Worm (Caenorhabditis elegans): ENCODE measurements around the gene C16A11.2.

DNA sequence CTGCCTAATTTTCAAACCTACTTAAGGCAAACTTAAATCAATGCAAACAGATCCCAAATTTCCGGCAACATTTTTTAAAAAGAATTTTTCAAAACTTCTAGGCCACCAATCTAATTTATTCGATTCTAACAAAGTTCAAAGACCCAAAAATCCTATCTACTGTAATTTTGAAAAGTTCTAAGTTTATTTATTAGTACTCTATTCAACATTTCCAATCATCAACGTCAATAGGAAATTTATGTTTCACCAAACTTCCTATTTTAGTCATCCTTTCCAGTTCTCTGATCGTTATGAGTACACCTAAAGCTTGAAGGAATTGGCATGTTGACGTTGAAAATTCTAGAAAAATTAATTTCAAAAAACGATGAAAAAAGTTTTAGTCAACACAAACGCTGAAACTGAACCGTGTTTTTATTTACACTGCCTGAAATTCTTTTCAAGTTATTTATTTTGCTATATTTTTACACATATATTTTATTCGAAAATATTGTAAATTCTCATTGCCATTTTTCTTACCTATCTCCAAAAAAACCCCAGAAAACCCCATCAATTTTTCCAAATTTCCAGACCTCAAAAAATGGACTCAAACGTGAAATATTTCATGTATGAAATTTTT, 37.7 kb downstream of the C16A11.2 start, which contains the start of gene npr-42:
- TF ChIP-seq snpc-4 (tag; optimal IDR thresholded peaks at IDR 0.05) = no peak
- no peak for TF ChIP-seq nhr-237 (tag; optimal IDR thresholded peaks at IDR 0.05)
- no peak for TF ChIP-seq unc-86 (tag; optimal IDR thresholded peaks at IDR 0.05)
- TF ChIP-seq skn-1 (tag; optimal IDR thresholded peaks at IDR 0.05) = no peak
- no peak for TF ChIP-seq ceh-8 (GFP tag; optimal IDR thresholded peaks at IDR 0.05)

All from whole organism, L1 larva.